Fruit fly (Drosophila melanogaster) whole organism, embryonic: ENCODE data around the gene morgue.

ENCODE experiments used
- Abd-B ChIP-seq: fragments of 200-800 bp; sonication (Bioruptor generic); optimal IDR thresholded peaks from 2 replicates; lab custom pipeline; 2018; ENCODE audit warnings: missing biosample characterization, mild to moderate bottlenecking, missing genetic modification characterization, moderate library complexity
- CG10147 ChIP-seq: fragments of 200-800 bp; sonication (Bioruptor generic); optimal IDR thresholded peaks from 2 replicates; lab custom pipeline; 2019; ENCODE audit warnings: missing biosample characterization, mild to moderate bottlenecking, missing genetic modification characterization, moderate library complexity
- CG12155 ChIP-seq: fragments of 200-800 bp; sonication (Bioruptor generic); optimal IDR thresholded peaks from 3 replicates; lab custom pipeline; 2016; ENCODE audit warnings: missing biosample characterization, missing genetic modification characterization
- CG12299 ChIP-seq: fragments of 200-800 bp; sonication (Bioruptor generic); optimal IDR thresholded peaks from 2 replicates; lab custom pipeline; 2018; ENCODE audit warnings: missing biosample characterization, mild to moderate bottlenecking, missing genetic modification characterization
- CG13775 ChIP-seq: fragments of 200-800 bp; sonication (Bioruptor generic); optimal IDR thresholded peaks from 3 replicates; lab custom pipeline; 2017; ENCODE audit warnings: missing biosample characterization, mild to moderate bottlenecking, missing genetic modification characterization
- CG14860 ChIP-seq: fragments of 200-800 bp; sonication (Bioruptor generic); IDR thresholded peaks from 3 replicates; pipeline ENCODE4 v1.3.6; 2022; ENCODE audit warnings: missing biosample characterization, missing genetic modification characterization; ENCODE audit not compliant: partially characterized antibody
- CG15514 ChIP-seq: fragments of 200-800 bp; sonication (Bioruptor generic); optimal IDR thresholded peaks from 3 replicates; lab custom pipeline; 2017; ENCODE audit warnings: missing biosample characterization, missing genetic modification characterization, mild to moderate bottlenecking, moderate library complexity, missing genetic modification reagents
- CG17912 ChIP-seq: fragments of 200-800 bp; sonication (Bioruptor generic); optimal IDR thresholded peaks from 2 replicates; lab custom pipeline; 2018; ENCODE audit warnings: missing biosample characterization, mild to moderate bottlenecking, missing genetic modification characterization
- CG18262 ChIP-seq: fragments of 200-800 bp; optimal IDR thresholded peaks from 3 replicates; lab custom pipeline; 2019; ENCODE audit warnings: missing biosample characterization, mild to moderate bottlenecking, missing genetic modification characterization, moderate library complexity
- CG2120 ChIP-seq: fragments of 200-800 bp; sonication (Bioruptor generic); optimal IDR thresholded peaks from 3 replicates; lab custom pipeline; 2016; ENCODE audit warnings: missing biosample characterization, missing genetic modification characterization
- CG2875 ChIP-seq: fragments of 200-800 bp; sonication (Bioruptor generic); optimal IDR thresholded peaks from 2 replicates; lab custom pipeline; 2017; ENCODE audit warnings: missing biosample characterization, mild to moderate bottlenecking, missing genetic modification characterization, missing genetic modification reagents
- CG30403 ChIP-seq: fragments of 200-800 bp; sonication (Bioruptor generic); optimal IDR thresholded peaks from 3 replicates; lab custom pipeline; 2016; ENCODE audit warnings: missing biosample characterization, missing genetic modification characterization
- CG3838 ChIP-seq: fragments of 200-800 bp; sonication (Bioruptor generic); optimal IDR thresholded peaks from 3 replicates; lab custom pipeline; 2016; ENCODE audit warnings: missing biosample characterization, missing genetic modification characterization
- CG3847 ChIP-seq: fragments of 200-800 bp; sonication (Bioruptor generic); IDR thresholded peaks from 2 replicates; pipeline ENCODE4 v1.3.6; 2022; ENCODE audit warnings: missing biosample characterization, missing genetic modification characterization
- CG3995 ChIP-seq: fragments of 200-800 bp; sonication (Bioruptor generic); optimal IDR thresholded peaks from 3 replicates; lab custom pipeline; 2016; ENCODE audit warnings: missing biosample characterization, missing genetic modification characterization
- CG4617 ChIP-seq: fragments of 200-800 bp; sonication (Bioruptor generic); optimal IDR thresholded peaks from 3 replicates; lab custom pipeline; 2016; ENCODE audit warnings: missing biosample characterization, missing genetic modification characterization, borderline replicate concordance
- CG6272 ChIP-seq: fragments of 200-800 bp; sonication (Bioruptor generic); IDR thresholded peaks from 2 replicates; pipeline ENCODE4 v1.3.6; 2022; ENCODE audit warnings: missing biosample characterization, missing genetic modification characterization
- CG6683 ChIP-seq: fragments of 200-800 bp; sonication (Bioruptor generic); optimal IDR thresholded peaks from 2 replicates; lab custom pipeline; 2017; ENCODE audit warnings: missing biosample characterization, mild to moderate bottlenecking, missing genetic modification characterization, missing genetic modification reagents
- CG7987 ChIP-seq: fragments of 200-800 bp; sonication (Bioruptor generic); optimal IDR thresholded peaks from 2 replicates; lab custom pipeline; 2018; ENCODE audit warnings: missing biosample characterization, mild to moderate bottlenecking, missing genetic modification characterization, moderate library complexity
- CG8388 ChIP-seq: fragments of 200-800 bp; sonication (Bioruptor generic); optimal IDR thresholded peaks from 2 replicates; lab custom pipeline; 2019; ENCODE audit warnings: missing biosample characterization, mild to moderate bottlenecking, missing genetic modification characterization, moderate library complexity
- CG9727 ChIP-seq: fragments of 200-800 bp; sonication (Bioruptor generic); optimal IDR thresholded peaks from 3 replicates; lab custom pipeline; 2017; ENCODE audit warnings: missing biosample characterization, mild to moderate bottlenecking, missing genetic modification characterization
- D19B ChIP-seq: fragments of 200-800 bp; sonication (Bioruptor generic); optimal IDR thresholded peaks from 2 replicates; lab custom pipeline; 2017; ENCODE audit warnings: missing biosample characterization, mild to moderate bottlenecking, missing genetic modification characterization
- Dek ChIP-seq: fragments of 200-800 bp; sonication (Bioruptor generic); optimal IDR thresholded peaks from 3 replicates; lab custom pipeline; 2019; ENCODE audit warnings: missing biosample characterization, mild to moderate bottlenecking, missing genetic modification characterization, moderate library complexity
- Dip3 ChIP-seq: fragments of 200-800 bp; sonication (Bioruptor generic); optimal IDR thresholded peaks from 3 replicates; lab custom pipeline; 2016; ENCODE audit warnings: missing biosample characterization, missing genetic modification characterization
- Elba2 ChIP-seq: fragments of 200-800 bp; sonication (Bioruptor generic); optimal IDR thresholded peaks from 3 replicates; lab custom pipeline; 2016; ENCODE audit warnings: missing biosample characterization, missing genetic modification characterization
- Ets65A ChIP-seq: fragments of 200-800 bp; sonication (Bioruptor generic); peaks from one replicate; lab custom pipeline; 2016; ENCODE audit warnings: missing biosample characterization, missing genetic modification characterization
- Fer1 ChIP-seq: fragments of 200-800 bp; sonication (Bioruptor generic); optimal IDR thresholded peaks from 2 replicates; lab custom pipeline; 2017; ENCODE audit warnings: missing biosample characterization, mild to moderate bottlenecking, missing genetic modification characterization
- Max ChIP-seq: fragments of 200-800 bp; sonication (Bioruptor generic); optimal IDR thresholded peaks from 2 replicates; lab custom pipeline; 2016; ENCODE audit warnings: missing biosample characterization, mild to moderate bottlenecking, missing genetic modification characterization
- Myb ChIP-seq: fragments of 200-800 bp; sonication (Bioruptor generic); optimal IDR thresholded peaks from 2 replicates; lab custom pipeline; 2016; ENCODE audit warnings: missing biosample characterization, missing genetic modification characterization
- Pdp1 ChIP-seq, 2 experiments: fragments of 200-800 bp; sonication (Bioruptor generic); optimal IDR thresholded peaks; 3 replicates each; lab custom pipeline; 2016; ENCODE audit warnings: missing biosample characterization in 2 of 2, missing genetic modification characterization in 2 of 2, mild to moderate bottlenecking in 1 of 2, moderate library complexity in 1 of 2
- Ravus ChIP-seq: fragments of 200-800 bp; sonication (Bioruptor generic); IDR thresholded peaks from 2 replicates; pipeline ENCODE4 v1.3.6; 2022; ENCODE audit warnings: missing biosample characterization, missing genetic modification characterization
- Stat92E ChIP-seq, 3 experiments: fragments of >200 bp in 2 of 3; fragments of 200-800 bp in 1 of 3; sonication (Bioruptor generic) in 1 of 3; optimal IDR thresholded peaks; 2 replicates each; lab custom pipeline; 2017 to 2019; ENCODE audit warnings: missing biosample characterization in 3 of 3, missing genetic modification characterization in 3 of 3, mild to moderate bottlenecking in 1 of 3, moderate library complexity in 1 of 3
- Tbp ChIP-seq: fragments of >200 bp; optimal IDR thresholded peaks from 2 replicates; lab custom pipeline; 2018; ENCODE audit warnings: missing biosample characterization, missing genetic modification characterization
- YL-1 ChIP-seq: fragments of 200-800 bp; sonication (Bioruptor generic); optimal IDR thresholded peaks from 3 replicates; lab custom pipeline; 2017; ENCODE audit warnings: missing biosample characterization, mild to moderate bottlenecking, missing genetic modification characterization
- az2 ChIP-seq: fragments of 200-800 bp; sonication (Bioruptor generic); optimal IDR thresholded peaks from 3 replicates; lab custom pipeline; 2016; ENCODE audit warnings: missing biosample characterization, missing genetic modification characterization
- bcd ChIP-seq: fragments of 200-800 bp; sonication (Bioruptor generic); optimal IDR thresholded peaks from 2 replicates; lab custom pipeline; 2017; ENCODE audit warnings: missing biosample characterization, mild to moderate bottlenecking, missing genetic modification characterization
- btn ChIP-seq: fragments of 200-800 bp; sonication (Bioruptor generic); optimal IDR thresholded peaks from 2 replicates; lab custom pipeline; 2016; ENCODE audit warnings: missing biosample characterization, missing genetic modification characterization
- dati ChIP-seq: fragments of 200-800 bp; sonication (Bioruptor generic); IDR thresholded peaks from 2 replicates; pipeline ENCODE4 v1.3.6; 2022; ENCODE audit warnings: missing biosample characterization, missing genetic modification characterization
- ftz-f1 ChIP-seq: fragments of 200-800 bp; sonication (Bioruptor generic); optimal IDR thresholded peaks from 2 replicates; lab custom pipeline; 2016; ENCODE audit warnings: missing biosample characterization, missing genetic modification characterization
- gce ChIP-seq: fragments of 200-800 bp; sonication (Bioruptor generic); IDR thresholded peaks from 3 replicates; pipeline ENCODE4 v1.3.6; 2022; ENCODE audit warnings: missing biosample characterization, missing genetic modification characterization
- grau ChIP-seq: fragments of 200-800 bp; optimal IDR thresholded peaks from 3 replicates; lab custom pipeline; 2019; ENCODE audit warnings: missing biosample characterization, mild to moderate bottlenecking, missing genetic modification characterization, moderate library complexity
- ham ChIP-seq: fragments of 200-800 bp; sonication (Bioruptor generic); IDR thresholded peaks from 2 replicates; pipeline ENCODE4 v1.3.6; 2022; ENCODE audit warnings: missing biosample characterization, missing genetic modification characterization
- kni ChIP-seq: fragments of 200-800 bp; sonication (Bioruptor generic); optimal IDR thresholded peaks from 3 replicates; lab custom pipeline; 2017; ENCODE audit warnings: mild to moderate bottlenecking, missing biosample characterization, missing genetic modification reagents, missing genetic modification characterization
- mirr ChIP-seq: fragments of 200-800 bp; sonication (Bioruptor generic); optimal IDR thresholded peaks from 3 replicates; lab custom pipeline; 2018; ENCODE audit warnings: missing biosample characterization, mild to moderate bottlenecking, missing genetic modification characterization
- nerfin-1 ChIP-seq: fragments of 200-800 bp; sonication (Bioruptor generic); optimal IDR thresholded peaks from 3 replicates; lab custom pipeline; 2019; ENCODE audit warnings: missing biosample characterization, mild to moderate bottlenecking, missing genetic modification characterization, moderate library complexity
- sens ChIP-seq: fragments of 200-800 bp; sonication (Bioruptor generic); peaks from one replicate; lab custom pipeline; 2016; ENCODE audit warnings: missing biosample characterization, missing genetic modification characterization
- sr ChIP-seq: fragments of 200-800 bp; sonication (Bioruptor generic); IDR thresholded peaks from 3 replicates; pipeline ENCODE4 v1.3.6; 2022; ENCODE audit warnings: missing biosample characterization, missing genetic modification characterization
- trem ChIP-seq: fragments of 200-800 bp; optimal IDR thresholded peaks from 3 replicates; lab custom pipeline; 2019; ENCODE audit warnings: missing biosample characterization, mild to moderate bottlenecking, missing genetic modification characterization, moderate library complexity
- zen ChIP-seq: fragments of 200-800 bp; sonication (Bioruptor generic); optimal IDR thresholded peaks from 3 replicates; lab custom pipeline; 2018; ENCODE audit warnings: missing biosample characterization, mild to moderate bottlenecking, missing genetic modification characterization, moderate library complexity

morgue gene

dm6 chr2L:4459543-4459942, 15.1 kb upstream of the morgue start, which contains the start of the genes mRpL27 and CG15435 (continued):
- TF ChIP-seq sr (GFP tag; lab: Robert Waterston, UW) (0 out of 3 replicates have a peak, but pooled peaks have one; percentile 22), CG14860 (peak; percentile 25; the same call in 1 of the 3 replicates), Max (GFP tag; lab: Kevin White, UChicago) (peak; percentile 53), CG3995 (GFP tag; lab: Kevin White, UChicago) (peak; percentile 4), Fer1 (peak; percentile 53), Tbp (GFP tag; lab: Kevin White, UChicago) (no peak), sens (GFP tag; lab: Kevin White, UChicago) (peak; percentile 67), Dek (tag; lab: Kevin White, UChicago) (peak; percentile 45), nerfin-1 (peak; percentile 39), az2 (GFP tag; lab: Kevin White, UChicago) (peak; percentile 25), CG15514 (GFP tag; lab: Kevin White, UChicago) (peak; percentile 61), Myb (peak; percentile 50), CG9727 (GFP tag; lab: Kevin White, UChicago) (peak; percentile 15), CG3847 (GFP tag; lab: Robert Waterston, UW) (peak; percentile 67), CG6272 (GFP tag; lab: Robert Waterston, UW) (no peak), CG12299 (tag; lab: Kevin White, UChicago) (peak; percentile 58), Ets65A (peak; percentile 86), Elba2 (peak; percentile 22), grau (tag; lab: Kevin White, UChicago) (peak; percentile 58), ham (GFP tag; lab: Robert Waterston, UW) (no peak), CG13775 (peak; percentile 19), bcd (GFP tag; lab: Kevin White, UChicago) (peak; percentile 58), CG6683 (GFP tag; lab: Kevin White, UChicago) (peak; percentile 27), trem (tag; lab: Kevin White, UChicago) (peak; percentile 75), Abd-B (GFP tag; lab: Kevin White, UChicago) (peak; percentile 10), CG4617 (GFP tag; lab: Kevin White, UChicago) (peak; percentile 42), CG10147 (GFP tag; lab: Kevin White, UChicago) (peak; percentile 54), zen (tag; lab: Kevin White, UChicago) (peak; percentile 56), D19B (no peak), CG2875 (no peak), YL-1 (GFP tag; lab: Kevin White, UChicago) (peak; percentile 75), gce (GFP tag; lab: Robert Waterston, UW) (no peak), CG12155 (peak; percentile 20), CG30403 (GFP tag; lab: Kevin White, UChicago) (peak; percentile 54)

dm6 chr2L:4458119-4459056, 13.9 kb upstream of the morgue start, which contains the start of gene RpL27A:
RpL27A (minus strand) TSS chr2L:4458364.
- TF ChIP-seq btn (GFP tag; lab: Kevin White, UChicago): peak; percentile 36
- no peak for TF ChIP-seq Ravus
- no peak for TF ChIP-seq Tbp (GFP tag; lab: Kevin White, UChicago)
- TF ChIP-seq ftz-f1 (GFP tag; lab: Kevin White, UChicago): peak; percentile 6
- peak; percentile 68 for TF ChIP-seq CG18262 (tag; lab: Kevin White, UChicago)
- peak; percentile 94 for TF ChIP-seq CG17912 (GFP tag; lab: Kevin White, UChicago)
- TF ChIP-seq CG8388 (GFP tag; lab: Kevin White, UChicago): peak; percentile 55
- peak; percentile 76 for TF ChIP-seq dati (GFP tag; lab: Robert Waterston, UW)
- TF ChIP-seq CG7987 (GFP tag; lab: Kevin White, UChicago): peak; percentile 96
- peak; percentile 63 for TF ChIP-seq kni (GFP tag; lab: Kevin White, UChicago)
- peak in 1 of 3 experiments; percentile 46 for TF ChIP-seq Stat92E (GFP tag; optimal IDR thresholded peaks at IDR 0.05; lab: Kevin White, UChicago)
- TF ChIP-seq CG2120 (GFP tag; lab: Kevin White, UChicago): peak; percentile 41
- TF ChIP-seq CG3838 (GFP tag; lab: Kevin White, UChicago): peak; percentile 50
- TF ChIP-seq mirr (GFP tag; lab: Kevin White, UChicago): peak; percentile 89
- peak; percentile 29 to 62 for TF ChIP-seq Pdp1 (GFP tag; optimal IDR thresholded peaks at IDR 0.05; lab: Kevin White, UChicago)
- peak; percentile 57 for TF ChIP-seq Dip3 (GFP tag; lab: Kevin White, UChicago)
